Worm (Caenorhabditis elegans): Measurements from ENCODE around the gene pac-1.

The pac-1 gene

DNA sequence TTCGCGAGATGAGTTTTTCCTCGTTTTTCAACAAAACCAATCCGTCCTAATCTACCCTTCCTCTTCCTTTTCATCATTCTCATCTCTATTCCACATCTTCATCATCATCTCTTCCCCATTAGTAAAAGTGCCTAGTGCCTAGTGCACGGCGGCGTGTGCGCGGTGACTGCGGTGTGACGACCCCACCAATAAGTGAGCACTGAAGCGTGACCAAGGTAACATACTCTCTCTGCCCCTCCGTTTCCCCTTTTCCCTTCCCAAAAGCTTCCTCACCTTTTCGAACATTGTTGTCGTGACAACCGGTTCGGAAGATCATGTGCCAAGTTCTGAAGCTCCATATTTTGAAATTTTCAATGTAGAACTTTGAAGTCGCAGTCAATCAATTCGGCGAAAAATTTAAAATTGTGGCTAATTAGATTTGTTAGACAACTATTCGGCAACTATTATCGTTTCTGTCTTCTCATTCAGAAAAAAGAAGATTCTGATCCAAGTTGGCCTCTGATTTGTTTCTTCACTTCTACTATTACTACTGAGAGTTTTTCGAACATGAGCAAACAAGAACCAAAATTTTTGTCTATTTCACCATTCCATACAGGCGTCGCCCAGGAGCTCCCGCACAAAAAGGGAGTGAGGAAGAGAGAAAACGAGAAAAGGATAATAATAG, 17.6 kb downstream of the pac-1 start:
- TF ChIP-seq unc-62 (GFP tag; optimal IDR thresholded peaks at IDR 0.05) = no peak

DNA sequence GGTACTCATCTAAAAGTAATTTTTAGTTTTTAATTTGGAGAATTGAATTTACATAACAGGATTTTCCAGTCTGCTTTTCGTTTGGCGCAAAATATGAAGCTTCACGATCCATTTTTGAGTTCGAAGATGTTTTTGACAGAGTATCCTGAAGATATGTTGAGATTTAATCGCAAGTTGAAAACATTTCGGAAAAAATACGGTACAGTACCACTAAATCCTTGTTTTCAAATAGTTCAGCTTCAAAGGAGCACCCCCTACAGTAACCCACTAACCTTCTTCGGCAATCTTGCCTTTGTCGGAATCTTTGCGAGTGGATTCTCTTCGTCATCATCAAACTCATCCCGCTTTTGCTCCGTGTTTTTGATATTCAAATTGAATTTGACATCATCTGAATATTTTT, 24.2 kb downstream of the pac-1 start:
- TF ChIP-seq pha-4 (tag; optimal IDR thresholded peaks at IDR 0.05) (no peak), aly-2 (tag; optimal IDR thresholded peaks at IDR 0.05) (peak; percentile 25), nhr-237 (tag; optimal IDR thresholded peaks at IDR 0.05) (no peak), sea-2 (GFP tag; optimal IDR thresholded peaks at IDR 0.05) (no peak)

DNA sequence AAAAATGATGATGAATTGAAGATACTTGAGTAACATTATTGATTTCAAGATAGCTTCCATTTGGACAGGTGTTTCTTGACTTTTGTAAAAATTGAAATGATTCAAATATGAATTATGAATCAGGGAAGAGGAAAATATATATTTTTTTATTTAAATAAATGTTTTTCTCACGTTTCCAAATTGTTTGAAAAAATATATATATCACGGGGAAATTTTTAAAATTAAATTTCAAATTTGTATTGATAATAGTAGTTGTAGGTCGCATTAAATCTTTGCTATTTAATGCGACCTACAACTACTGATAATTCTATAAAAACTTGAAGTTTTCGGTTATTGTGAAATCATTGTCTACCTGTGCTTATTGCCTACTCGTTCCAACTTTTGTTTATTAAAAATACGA, 25.1 kb downstream of the pac-1 start, which contains the start of gene ZC21.8:
Gene ZC21.8, minus strand, starts transcription at position 101 of the 400 bp plus-strand sequence.
- TF ChIP-seq nfya-1 (tag; optimal IDR thresholded peaks at IDR 0.05; ENCODE audit: insufficient read depth) (no peak), ceh-82 (tag; optimal IDR thresholded peaks at IDR 0.05) (no peak), daf-12 (tag; optimal IDR thresholded peaks at IDR 0.05) (no peak)

DNA sequence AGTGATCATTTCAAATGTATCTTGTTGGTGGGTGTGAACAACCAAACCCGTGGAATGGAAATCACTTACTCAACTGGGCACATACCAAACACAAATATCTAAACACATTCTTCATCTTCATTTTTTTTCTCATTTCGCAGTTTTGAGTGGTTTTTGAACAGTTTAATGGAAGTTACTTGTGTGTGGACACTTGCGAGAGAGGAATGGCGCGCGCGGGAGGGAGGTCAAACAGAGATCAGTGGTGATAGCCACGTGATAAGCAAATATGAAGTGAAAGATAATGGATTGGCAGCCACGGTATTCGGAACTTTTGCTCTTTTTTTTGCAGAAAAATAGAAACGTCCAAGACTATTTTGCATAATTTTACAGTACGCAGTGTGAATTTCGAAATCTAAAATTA, 25.8 kb downstream of the pac-1 start:
- TF ChIP-seq pha-4 (tag; optimal IDR thresholded peaks at IDR 0.05) (peak; percentile 76), R02D3.7 (tag; optimal IDR thresholded peaks at IDR 0.05) (no peak)

DNA sequence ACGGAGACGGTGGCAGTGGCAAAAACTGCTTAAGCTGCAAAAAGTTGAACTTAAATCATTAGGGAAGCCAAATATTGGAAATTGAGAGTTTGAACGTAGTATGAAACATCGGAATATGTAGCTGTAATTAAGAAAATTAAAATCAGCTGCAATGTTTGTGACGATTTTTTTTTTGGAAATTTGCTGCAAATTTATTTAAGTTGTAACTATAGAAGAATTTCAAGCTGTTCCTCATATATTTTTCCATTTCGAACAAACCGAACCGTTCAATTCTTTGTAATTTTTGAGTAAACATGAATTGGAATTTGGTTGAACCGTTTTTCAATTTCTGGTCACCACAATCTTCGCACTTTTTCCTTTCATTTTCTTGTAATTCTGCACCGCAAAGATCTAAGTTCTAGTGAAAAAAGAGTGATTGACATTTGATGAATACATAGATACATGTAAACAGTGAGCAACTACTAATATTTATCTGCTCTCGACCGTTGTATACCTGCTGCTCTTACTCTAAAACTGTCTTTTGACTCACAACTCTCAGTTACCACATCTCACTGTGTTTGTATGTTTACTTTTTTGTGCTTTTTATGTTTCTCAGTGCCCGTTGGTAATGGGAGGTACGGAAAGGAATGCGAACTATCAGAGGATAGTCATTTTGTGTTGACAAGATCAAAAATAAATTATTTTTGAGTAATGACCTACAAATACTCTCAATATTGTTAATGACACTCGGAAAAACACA, 27.0 kb downstream of the pac-1 start:
- TF ChIP-seq pha-4 (tag; optimal IDR thresholded peaks at IDR 0.05) (peak; percentile 97), mml-1 (tag; optimal IDR thresholded peaks at IDR 0.05) (no peak), zag-1 (tag; optimal IDR thresholded peaks at IDR 0.05) (no peak)

DNA sequence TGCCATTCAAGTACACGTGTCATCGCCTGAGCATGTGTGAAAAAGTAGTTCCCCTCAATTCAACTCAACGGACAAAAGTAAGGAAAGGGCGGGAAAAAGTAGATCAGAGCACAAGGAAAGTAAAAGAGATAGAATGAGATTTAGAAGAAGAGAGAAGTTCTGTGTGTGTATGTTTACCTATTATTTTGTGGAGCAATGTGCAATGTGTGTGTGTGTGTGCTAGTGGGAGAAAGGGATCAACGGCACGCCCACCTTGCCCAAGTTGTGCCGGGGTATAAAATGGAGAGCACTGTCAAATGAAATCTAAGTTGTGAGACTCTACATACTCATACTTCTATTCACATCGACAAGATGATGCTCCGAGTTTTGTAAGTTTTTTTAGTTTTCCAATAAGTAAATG, 30.0 kb downstream of the pac-1 start, which contains the start of gene idpp-15:
Gene idpp-15, plus strand, starts transcription at position 301 of the 400 bp plus-strand sequence.
- TF ChIP-seq sea-2 (GFP tag; optimal IDR thresholded peaks at IDR 0.05) = no peak
- no peak for TF ChIP-seq egl-5 (tag; optimal IDR thresholded peaks at IDR 0.05)
- TF ChIP-seq pha-4 (tag; optimal IDR thresholded peaks at IDR 0.05) = peak; percentile 72
- TF ChIP-seq unc-39 (tag; optimal IDR thresholded peaks at IDR 0.05) = no peak

DNA sequence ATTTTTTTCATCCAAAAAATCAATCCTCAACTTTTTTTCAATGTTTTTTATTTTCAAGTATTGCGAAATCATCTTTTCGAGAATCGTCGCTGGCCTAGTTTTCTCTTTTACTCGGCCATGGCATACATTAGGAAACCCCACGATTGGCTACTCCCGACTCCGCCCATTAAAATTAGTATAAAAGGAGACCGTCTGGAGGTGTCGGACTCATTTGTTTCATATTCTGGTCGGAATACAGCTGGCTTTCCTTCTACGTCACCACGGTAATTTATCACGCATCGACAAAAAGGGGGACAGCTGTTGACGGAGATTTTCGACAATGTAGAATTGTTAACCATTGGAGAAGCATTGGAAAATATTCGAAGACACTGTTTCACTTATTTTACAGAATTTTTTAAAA, 34.2 kb downstream of the pac-1 start:
- TF ChIP-seq fos-1 (tag; optimal IDR thresholded peaks at IDR 0.05) = no peak
- no peak for TF ChIP-seq elt-1 (tag; optimal IDR thresholded peaks at IDR 0.05)
- TF ChIP-seq fkh-10 (GFP tag; optimal IDR thresholded peaks at IDR 0.05) = no peak
- no peak for TF ChIP-seq nhr-12 (tag; optimal IDR thresholded peaks at IDR 0.05)
- peak; percentile 42 for TF ChIP-seq ama-1 (optimal IDR thresholded peaks at IDR 0.05)
- TF ChIP-seq zag-1 (tag; optimal IDR thresholded peaks at IDR 0.05) = no peak
- no peak for TF ChIP-seq sea-2 (GFP tag; optimal IDR thresholded peaks at IDR 0.05)
- no peak for TF ChIP-seq mml-1 (tag; optimal IDR thresholded peaks at IDR 0.05)
- TF ChIP-seq ceh-82 (tag; optimal IDR thresholded peaks at IDR 0.05) = no peak
- no peak for TF ChIP-seq egl-27 (tag; optimal IDR thresholded peaks at IDR 0.05)
- no peak for TF ChIP-seq nhr-77 (tag; optimal IDR thresholded peaks at IDR 0.05)
- no peak for TF ChIP-seq jun-1 (tag; optimal IDR thresholded peaks at IDR 0.05)
- peak; percentile 55 for TF ChIP-seq snpc-4 (tag; optimal IDR thresholded peaks at IDR 0.05)
- peak; percentile 11 for TF ChIP-seq ceh-28 (tag; optimal IDR thresholded peaks at IDR 0.05)
- peak; percentile 55 for TF ChIP-seq lsy-12 (tag; optimal IDR thresholded peaks at IDR 0.05)
- no peak for TF ChIP-seq daf-12 (tag; optimal IDR thresholded peaks at IDR 0.05)
- TF ChIP-seq nhr-237 (tag; optimal IDR thresholded peaks at IDR 0.05) = no peak
- no peak for TF ChIP-seq nhr-23 (tag; optimal IDR thresholded peaks at IDR 0.05)
- TF ChIP-seq egl-5 (tag; optimal IDR thresholded peaks at IDR 0.05) = no peak
- no peak for TF ChIP-seq ceh-9 (tag; optimal IDR thresholded peaks at IDR 0.05)
- TF ChIP-seq nhr-25 (tag; optimal IDR thresholded peaks at IDR 0.05) = peak; percentile 47
- no peak for TF ChIP-seq unc-62 (GFP tag; optimal IDR thresholded peaks at IDR 0.05)
- no peak for TF ChIP-seq eor-1 (tag; optimal IDR thresholded peaks at IDR 0.05)
- TF ChIP-seq pha-4 (tag; optimal IDR thresholded peaks at IDR 0.05) = no peak
- TF ChIP-seq nfya-1 (tag; optimal IDR thresholded peaks at IDR 0.05; ENCODE audit: insufficient read depth) = peak; percentile 100
- TF ChIP-seq elt-3 (tag; optimal IDR thresholded peaks at IDR 0.05) = no peak
- TF ChIP-seq lin-39 (tag; optimal IDR thresholded peaks at IDR 0.05) = no peak
- no peak for TF ChIP-seq ztf-4 (tag; optimal IDR thresholded peaks at IDR 0.05)
- no peak for TF ChIP-seq R02D3.7 (tag; optimal IDR thresholded peaks at IDR 0.05)
- no peak for TF ChIP-seq nhr-43 (tag; optimal IDR thresholded peaks at IDR 0.05; ENCODE audit: poor library complexity, severe bottlenecking)
- TF ChIP-seq mdl-1 (tag; optimal IDR thresholded peaks at IDR 0.05) = no peak
- TF ChIP-seq ZK546.5 (tag; optimal IDR thresholded peaks at IDR 0.05) = no peak
- no peak for TF ChIP-seq pqm-1 (tag; optimal IDR thresholded peaks at IDR 0.05)
- TF ChIP-seq elt-2 (tag; optimal IDR thresholded peaks at IDR 0.05) = peak; percentile 10
- TF ChIP-seq nhr-76 (tag; optimal IDR thresholded peaks at IDR 0.05) = no peak

Measured in whole organism, L3 larva.